Worm (Caenorhabditis elegans) whole organism, L4 larva: Measurements from ENCODE around the gene ref-2.

Source experiments
- ama-1 ChIP-seq: fragments of 150-350 bp; optimal IDR thresholded peaks from 2 replicates; lab custom pipeline; 2014; ENCODE audit warnings: inconsistent platforms, mixed read lengths
- ceh-82 ChIP-seq: sonication (generic microtip); optimal IDR thresholded peaks from 2 replicates; lab custom pipeline; 2017; ENCODE audit warnings: missing biosample characterization, missing genetic modification characterization
- fkh-10 ChIP-seq: fragments of 150-350 bp; optimal IDR thresholded peaks from 2 replicates; lab custom pipeline; 2014; ENCODE audit warnings: missing biosample characterization, missing genetic modification reagents, missing genetic modification characterization
- jun-1 ChIP-seq: fragments of 150-350 bp; optimal IDR thresholded peaks from 2 replicates; lab custom pipeline; 2014; ENCODE audit warnings: missing biosample characterization, missing genetic modification reagents, missing genetic modification characterization
- lin-39 ChIP-seq: fragments of 150-350 bp; optimal IDR thresholded peaks from 2 replicates; lab custom pipeline; 2014; ENCODE audit warnings: missing biosample characterization, missing genetic modification reagents, missing genetic modification characterization
- nhr-237 ChIP-seq: sonication (generic microtip); optimal IDR thresholded peaks from 2 replicates; lab custom pipeline; 2017; ENCODE audit warnings: missing biosample characterization, missing genetic modification characterization
- nhr-25 ChIP-seq: sonication (generic microtip); optimal IDR thresholded peaks from 2 replicates; lab custom pipeline; 2017; ENCODE audit warnings: missing genetic modification characterization, mild to moderate bottlenecking, missing compliant biosample characterization, antibody characterized with exemption, moderate library complexity, borderline replicate concordance; ENCODE audit not compliant: insufficient read depth
- snpc-4 ChIP-seq: fragments of 150-350 bp; optimal IDR thresholded peaks from 2 replicates; lab custom pipeline; 2014; ENCODE audit warnings: missing biosample characterization, missing genetic modification characterization

DNA sequence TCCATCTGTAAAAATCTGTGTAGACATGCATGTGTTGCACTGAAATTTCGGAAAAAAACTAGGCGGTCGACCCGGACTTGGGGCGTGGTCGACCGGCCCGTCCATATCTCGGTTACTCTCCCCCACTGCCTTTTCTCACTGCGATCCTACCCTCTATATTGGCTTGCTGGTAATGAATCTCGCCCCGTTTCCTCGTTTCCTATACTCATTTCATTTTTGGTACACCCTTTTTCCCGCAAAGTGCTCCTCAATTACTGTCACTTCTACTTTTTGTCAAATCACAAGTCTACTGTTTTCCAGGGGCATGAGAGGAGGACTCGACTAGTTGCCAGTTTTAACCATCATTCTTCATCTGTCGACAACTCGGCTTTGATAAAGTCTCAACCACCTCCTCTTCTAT lies 25.1 kb upstream of the ref-2 start, which contains the start of gene K09F5.6:
- TF ChIP-seq fkh-10 = no peak
- TF ChIP-seq nhr-237 (tag; lab: Kevin White, UChicago) = no peak
- TF ChIP-seq snpc-4 (tag; lab: Kevin White, UChicago) = no peak
- TF ChIP-seq jun-1 (tag; lab: Kevin White, UChicago) = no peak
- TF ChIP-seq nhr-25 (tag; lab: Kevin White, UChicago) = no peak
- no peak for TF ChIP-seq lin-39
- no peak for TF ChIP-seq ceh-82 (tag; lab: Kevin White, UChicago)
- no peak for TF ChIP-seq ama-1 (lab: Kevin White, UChicago)
